Worm (Caenorhabditis elegans) whole organism, young adult: ENCODE data around the gene cca-1.

Source experiments
- B0035.1 ChIP-seq: sonication (generic microtip); optimal IDR thresholded peaks from 2 replicates; lab custom pipeline; 2016; ENCODE audit warnings: missing genetic modification characterization, mild to moderate bottlenecking, missing compliant biosample characterization, missing genotype, missing genetic modification reagents
- B0261.1 ChIP-seq: sonication (generic microtip); optimal IDR thresholded peaks from 2 replicates; lab custom pipeline; 2016; ENCODE audit warnings: mild to moderate bottlenecking, missing genetic modification characterization, moderate library complexity, missing compliant biosample characterization
- C06A6.2 ChIP-seq: fragments of 200-800 bp; sonication (Bioruptor generic); conservative IDR thresholded peaks from 2 replicates; pipeline ENCODE4 v1.3.6; 2022; ENCODE audit warnings: missing genetic modification characterization, missing compliant biosample characterization
- F10E7.11 ChIP-seq: sonication (generic microtip); optimal IDR thresholded peaks from 2 replicates; lab custom pipeline; 2017; ENCODE audit warnings: mild to moderate bottlenecking, missing genetic modification characterization, moderate library complexity, missing compliant biosample characterization
- K11D2.4 ChIP-seq: fragments of 200-800 bp; sonication (Bioruptor generic); IDR thresholded peaks from 2 replicates; pipeline ENCODE4 v1.3.6; 2022; ENCODE audit warnings: missing genetic modification reagents, missing genetic modification characterization, missing compliant biosample characterization
- Y53G8AR.9 ChIP-seq: fragments of 200-800 bp; sonication (Bioruptor generic); conservative IDR thresholded peaks from 2 replicates; pipeline ENCODE4 v1.3.6; 2022; ENCODE audit warnings: missing genetic modification reagents, missing genetic modification characterization, missing compliant biosample characterization
- Y67H2A.10 ChIP-seq: fragments of 200-800 bp; sonication (Bioruptor generic); conservative IDR thresholded peaks from 2 replicates; pipeline ENCODE4 v1.3.6; 2022; ENCODE audit warnings: missing genetic modification reagents, missing genetic modification characterization, missing compliant biosample characterization
- ama-1 ChIP-seq, 3 experiments: fragments of 150-350 bp in 1 of 3; sonication (generic microtip) in 2 of 3; optimal IDR thresholded peaks; 2 replicates each; lab custom pipeline; 2014 to 2018; ENCODE audit warnings: missing biosample characterization in 2 of 3, missing genetic modification characterization in 2 of 3, missing genetic modification reagents in 2 of 3
- bed-1 ChIP-seq: fragments of 200-800 bp; sonication (Bioruptor generic); IDR thresholded peaks from 2 replicates; pipeline ENCODE4 v1.3.6; 2022; ENCODE audit warnings: missing genetic modification reagents, missing genetic modification characterization, missing compliant biosample characterization
- ccch-3 ChIP-seq: fragments of 200-800 bp; sonication (Bioruptor generic); optimal IDR thresholded peaks from 2 replicates; lab custom pipeline; 2018; ENCODE audit warnings: mild to moderate bottlenecking, missing genetic modification characterization, missing compliant biosample characterization
- cebp-1 ChIP-seq, 2 experiments: fragments of 200-800 bp in 1 of 2; sonication (Bioruptor generic) in 1 of 2; sonication (generic microtip) in 1 of 2; IDR thresholded peaks in 1 of 2; optimal IDR thresholded peaks in 1 of 2; 2 replicates each; pipeline versions ENCODE4 v1.3.6 to Lab custom; 2017 to 2022; ENCODE audit warnings: missing compliant biosample characterization in 2 of 2, missing genetic modification characterization in 2 of 2, mild to moderate bottlenecking in 1 of 2, missing genetic modification reagents in 1 of 2, moderate library complexity in 1 of 2
- ceh-40 ChIP-seq: fragments of 200-800 bp; sonication (Bioruptor generic); IDR thresholded peaks from 2 replicates; pipeline ENCODE4 v1.3.6; 2022; ENCODE audit warnings: missing genetic modification characterization, missing compliant biosample characterization
- chd-7 ChIP-seq: sonication (generic microtip); optimal IDR thresholded peaks from 2 replicates; lab custom pipeline; 2016; ENCODE audit warnings: mild to moderate bottlenecking, missing genetic modification characterization, moderate library complexity, missing compliant biosample characterization
- dox-1 ChIP-seq: fragments of 200-800 bp; sonication (Bioruptor generic); IDR thresholded peaks from 2 replicates; pipeline ENCODE4 v1.3.6; 2022; ENCODE audit warnings: missing genetic modification reagents, missing genetic modification characterization, missing compliant biosample characterization
- fkh-3 ChIP-seq: sonication (generic microtip); optimal IDR thresholded peaks from 2 replicates; lab custom pipeline; 2016; ENCODE audit warnings: mild to moderate bottlenecking, missing genetic modification characterization, missing compliant biosample characterization
- gei-17 ChIP-seq: fragments of 200-800 bp; sonication (Bioruptor generic); optimal IDR thresholded peaks from 2 replicates; lab custom pipeline; 2018; ENCODE audit warnings: mild to moderate bottlenecking, missing genetic modification characterization, missing compliant biosample characterization
- hlh-26 ChIP-seq: fragments of 200-800 bp; sonication (Bioruptor generic); conservative IDR thresholded peaks from 2 replicates; pipeline ENCODE4 v1.3.6; 2022; ENCODE audit warnings: missing genetic modification reagents, missing genetic modification characterization, missing compliant biosample characterization
- hmg-1.2 ChIP-seq: fragments of 200-800 bp; sonication (Bioruptor generic); IDR thresholded peaks from 2 replicates; pipeline ENCODE4 v1.3.6; 2022; ENCODE audit warnings: missing genetic modification reagents, missing genetic modification characterization, missing compliant biosample characterization
- let-526 ChIP-seq: fragments of 200-800 bp; sonication (Bioruptor generic); IDR thresholded peaks from 2 replicates; pipeline ENCODE4 v1.3.6; 2022; ENCODE audit warnings: missing genetic modification reagents, missing genetic modification characterization, missing compliant biosample characterization
- lin-26 ChIP-seq: fragments of 200-800 bp; sonication (Bioruptor generic); IDR thresholded peaks from 2 replicates; pipeline ENCODE4 v1.3.6; 2022; ENCODE audit warnings: missing genetic modification reagents, missing genetic modification characterization, missing compliant biosample characterization
- lin-54 ChIP-seq: fragments of 200-800 bp; sonication (Bioruptor generic); optimal IDR thresholded peaks from 2 replicates; lab custom pipeline; 2018; ENCODE audit warnings: mild to moderate bottlenecking, missing genetic modification characterization, missing compliant biosample characterization
- lsy-27 ChIP-seq: sonication (generic microtip); optimal IDR thresholded peaks from 2 replicates; lab custom pipeline; 2017; ENCODE audit warnings: missing genetic modification characterization, mild to moderate bottlenecking, missing compliant biosample characterization, antibody characterized with exemption, missing genotype, borderline replicate concordance; ENCODE audit not compliant: insufficient read depth
- madf-3 ChIP-seq: fragments of 200-800 bp; sonication (Bioruptor generic); IDR thresholded peaks from 2 replicates; pipeline ENCODE4 v1.3.6; 2022; ENCODE audit warnings: missing genetic modification reagents, missing genetic modification characterization, missing compliant biosample characterization
- madf-8 ChIP-seq: fragments of 200-800 bp; sonication (Bioruptor generic); conservative IDR thresholded peaks from 2 replicates; pipeline ENCODE4 v1.3.6; 2022; ENCODE audit warnings: missing genetic modification reagents, missing genetic modification characterization, missing compliant biosample characterization
- mel-28 ChIP-seq: sonication (generic microtip); optimal IDR thresholded peaks from 2 replicates; lab custom pipeline; 2016; ENCODE audit warnings: borderline replicate concordance, mild to moderate bottlenecking, missing genetic modification characterization, missing compliant biosample characterization
- mes-4 ChIP-seq: sonication (generic microtip); optimal IDR thresholded peaks from 2 replicates; lab custom pipeline; 2016; ENCODE audit warnings: missing genotype, missing genetic modification characterization, missing compliant biosample characterization
- nhr-120 ChIP-seq: fragments of 200-800 bp; sonication (Bioruptor generic); IDR thresholded peaks from 2 replicates; pipeline ENCODE4 v1.3.6; 2022; ENCODE audit warnings: missing genetic modification characterization, missing compliant biosample characterization
- nhr-179 ChIP-seq: sonication (generic microtip); optimal IDR thresholded peaks from 2 replicates; lab custom pipeline; 2016; ENCODE audit warnings: mild to moderate bottlenecking, missing genetic modification characterization, missing compliant biosample characterization
- nhr-27 ChIP-seq: fragments of 200-800 bp; sonication (Bioruptor generic); optimal IDR thresholded peaks from 2 replicates; lab custom pipeline; 2018; ENCODE audit warnings: mild to moderate bottlenecking, missing genetic modification characterization, moderate library complexity, missing compliant biosample characterization
- pha-4 ChIP-seq: fragments of 150-350 bp; sonication (generic microtip); optimal IDR thresholded peaks from 2 replicates; lab custom pipeline; 2014; ENCODE audit warnings: missing biosample characterization, missing genetic modification reagents, missing genetic modification characterization
- sea-2 ChIP-seq: fragments of 200-800 bp; sonication (Bioruptor generic); IDR thresholded peaks from 2 replicates; pipeline ENCODE4 v1.3.6; 2022; ENCODE audit warnings: missing genetic modification characterization, missing compliant biosample characterization
- snpc-4 ChIP-seq, 5 experiments: fragments of 150-350 bp in 1 of 5; sonication (generic microtip) in 4 of 5; optimal IDR thresholded peaks; 2 replicates each; lab custom pipeline; 2014 to 2018; ENCODE audit warnings: missing genetic modification characterization in 5 of 5, missing biosample characterization in 3 of 5, antibody characterized with exemption in 2 of 5, mild to moderate bottlenecking in 2 of 5, missing compliant biosample characterization in 2 of 5, missing genotype in 2 of 5, moderate library complexity in 2 of 5, missing genetic modification reagents in 1 of 5
- sptf-2 ChIP-seq: fragments of 200-800 bp; sonication (Bioruptor generic); optimal IDR thresholded peaks from 2 replicates; lab custom pipeline; 2018; ENCODE audit warnings: mild to moderate bottlenecking, missing genetic modification characterization, missing compliant biosample characterization
- tbx-9 ChIP-seq: sonication (generic microtip); optimal IDR thresholded peaks from 2 replicates; lab custom pipeline; 2016; ENCODE audit warnings: borderline replicate concordance, missing genetic modification characterization, inconsistent platforms, missing compliant biosample characterization
- tlf-1 ChIP-seq: fragments of 200-800 bp; sonication (Bioruptor generic); optimal IDR thresholded peaks from 2 replicates; lab custom pipeline; 2018; ENCODE audit warnings: mild to moderate bottlenecking, missing genetic modification characterization, missing compliant biosample characterization
- unc-62 ChIP-seq: fragments of 150-350 bp; optimal IDR thresholded peaks from 2 replicates; lab custom pipeline; 2014; ENCODE audit warnings: missing biosample characterization, missing genetic modification reagents, missing genetic modification characterization
- ztf-18 ChIP-seq: sonication (generic microtip); optimal IDR thresholded peaks from 2 replicates; lab custom pipeline; 2016; ENCODE audit warnings: missing genotype, mild to moderate bottlenecking, missing genetic modification characterization, missing compliant biosample characterization
- ztf-22 ChIP-seq: fragments of 200-800 bp; sonication (Bioruptor generic); optimal IDR thresholded peaks from 2 replicates; lab custom pipeline; 2018; ENCODE audit warnings: mild to moderate bottlenecking, missing genetic modification characterization, moderate library complexity, missing compliant biosample characterization

Gene cca-1

ce11 chrX:7823108-7823704, 52.5 kb downstream of the cca-1 start, which contains the start of gene eef-1A.2 (continued):
- TF ChIP-seq ama-1 (optimal IDR thresholded peaks at IDR 0.05; lab: Kevin White, UChicago) (no peak), ama-1 (GFP tag; optimal IDR thresholded peaks at IDR 0.05; lab: Kevin White, UChicago) (peak in 1 of 2 experiments; percentile 7), nhr-27 (tag; lab: Kevin White, UChicago) (no peak), hlh-26 (GFP tag; lab: Robert Waterston, UW) (no peak), K11D2.4 (GFP tag; lab: Robert Waterston, UW) (peak; percentile 88), B0035.1 (tag; lab: Kevin White, UChicago) (no peak), tbx-9 (tag; lab: Kevin White, UChicago) (no peak), chd-7 (tag; lab: Kevin White, UChicago) (peak; percentile 89), C06A6.2 (GFP tag; lab: Robert Waterston, UW) (peak; percentile 85), nhr-179 (tag; lab: Kevin White, UChicago) (no peak), let-526 (GFP tag; lab: Robert Waterston, UW) (peak; percentile 85), ztf-22 (GFP tag; lab: Kevin White, UChicago) (peak; percentile 88), cebp-1 (GFP tag; IDR thresholded peaks at IDR 0.05; lab: Robert Waterston, UW) (peak; percentile 100), cebp-1 (tag; optimal IDR thresholded peaks at IDR 0.05; lab: Kevin White, UChicago) (peak; percentile 100), bed-1 (GFP tag; lab: Robert Waterston, UW) (no peak), unc-62 (peak; percentile 67), madf-3 (0 out of 2 replicates have a peak, but pooled peaks have one; percentile 44), nhr-120 (GFP tag; lab: Robert Waterston, UW) (no peak), lin-54 (GFP tag; lab: Kevin White, UChicago) (peak; percentile 75), ccch-3 (GFP tag; lab: Kevin White, UChicago) (no peak), mel-28 (tag; lab: Kevin White, UChicago) (no peak), ztf-18 (peak; percentile 63), Y53G8AR.9 (GFP tag; lab: Robert Waterston, UW) (peak; percentile 67; the same call in 1 of the 2 replicates), ceh-40 (no peak), mes-4 (tag; lab: Kevin White, UChicago) (no peak), madf-8 (GFP tag; lab: Robert Waterston, UW) (no peak), fkh-3 (no peak), sea-2 (no peak), F10E7.11 (tag; lab: Kevin White, UChicago) (no peak), sptf-2 (GFP tag; lab: Kevin White, UChicago) (peak; percentile 42), gei-17 (peak; percentile 83), Y67H2A.10 (GFP tag; lab: Robert Waterston, UW) (peak; percentile 80), tlf-1 (peak; percentile 82), snpc-4 (GFP tag; optimal IDR thresholded peaks at IDR 0.05; lab: Kevin White, UChicago) (peak; percentile 31), snpc-4 (tag; optimal IDR thresholded peaks at IDR 0.05; lab: Kevin White, UChicago) (peak in 3 of 4 experiments; percentile 36 to 74 (median 68)), dox-1 (peak; percentile 93), B0261.1 (tag; lab: Kevin White, UChicago) (peak; percentile 30), hmg-1.2 (peak; percentile 83), lsy-27 (tag; lab: Kevin White, UChicago) (no peak), pha-4 (peak; percentile 75), lin-26 (GFP tag; lab: Robert Waterston, UW) (peak; percentile 90)
- TF ChIP-seq, all 124 proteins: peak for 64
